Fruit fly (Drosophila melanogaster): Measurements from ENCODE around the gene Cpr67Fa1.
A peak's percentile ranks its signal among the peaks of the same experiment; 100 is the strongest.

The Cpr67Fa1 gene

dm6 chr3L:10913214-10913613 is 23.4 kb downstream of the Cpr67Fa1 start (continued):
- peak; percentile 30 for TF ChIP-seq CG31627 (GFP tag; optimal IDR thresholded peaks at IDR 0.05)
- TF ChIP-seq CG10631 (GFP tag; optimal IDR thresholded peaks at IDR 0.05) = peak; percentile 67
- no peak for TF ChIP-seq CG6854 (GFP tag; optimal IDR thresholded peaks at IDR 0.05)
- peak; percentile 71 for TF ChIP-seq net (GFP tag; optimal IDR thresholded peaks at IDR 0.05)
- TF ChIP-seq Ets96B (tag; optimal IDR thresholded peaks at IDR 0.05) = peak; percentile 59
- peak; percentile 90 for TF ChIP-seq eg (GFP tag; IDR thresholded peaks at IDR 0.05)
- no peak for TF ChIP-seq CG7368 (GFP tag; optimal IDR thresholded peaks at IDR 0.05)
- TF ChIP-seq fd85E (GFP tag; optimal IDR thresholded peaks at IDR 0.05) = no peak
- peak; percentile 41 for TF ChIP-seq CG8632 (GFP tag; optimal IDR thresholded peaks at IDR 0.05)
- peak; percentile 42 for TF ChIP-seq CG34406 (GFP tag; optimal IDR thresholded peaks at IDR 0.05)
- peak; percentile 72 for TF ChIP-seq CG11294 (GFP tag; IDR thresholded peaks at IDR 0.05)
- peak; percentile 85 for TF ChIP-seq Gug (GFP tag; IDR thresholded peaks at IDR 0.05)
- TF ChIP-seq CG11762 (GFP tag; optimal IDR thresholded peaks at IDR 0.05; ENCODE audit: insufficient read depth) = no peak
- TF ChIP-seq salr (GFP tag; optimal IDR thresholded peaks at IDR 0.05) = peak; percentile 12 to 51

dm6 chr3L:10917263-10917662 is 27.5 kb downstream of the Cpr67Fa1 start:
- TF ChIP-seq CG32006 (GFP tag; optimal IDR thresholded peaks at IDR 0.05) (no peak), ss (GFP tag; optimal IDR thresholded peaks at IDR 0.05) (no peak), fkh (GFP tag; optimal IDR thresholded peaks at IDR 0.05) (no peak), dac (GFP tag; optimal IDR thresholded peaks at IDR 0.05) (no peak), topi (GFP tag; optimal IDR thresholded peaks at IDR 0.05) (no peak), CG8119 (GFP tag; IDR thresholded peaks at IDR 0.05) (no peak), Gug (GFP tag; IDR thresholded peaks at IDR 0.05) (no peak), CG8632 (GFP tag; optimal IDR thresholded peaks at IDR 0.05) (no peak), CG11762 (GFP tag; optimal IDR thresholded peaks at IDR 0.05; ENCODE audit: insufficient read depth) (no peak), CG6854 (GFP tag; optimal IDR thresholded peaks at IDR 0.05) (no peak), CG6276 (GFP tag; optimal IDR thresholded peaks at IDR 0.05) (no peak), Sox102F (GFP tag; optimal IDR thresholded peaks at IDR 0.05) (no peak), spab (GFP tag; optimal IDR thresholded peaks at IDR 0.05) (no peak), Smox (GFP tag; optimal IDR thresholded peaks at IDR 0.05) (no peak), CG8319 (GFP tag; optimal IDR thresholded peaks at IDR 0.05) (no peak)

- TF ChIP-seq Smox (GFP tag; optimal IDR thresholded peaks at IDR 0.05) (no peak), Sox14 (GFP tag; optimal IDR thresholded peaks at IDR 0.05) (no peak), topi (GFP tag; optimal IDR thresholded peaks at IDR 0.05) (no peak), Ets21C (GFP tag; optimal IDR thresholded peaks at IDR 0.05) (no peak), Ets96B (tag; optimal IDR thresholded peaks at IDR 0.05) (no peak), ss (GFP tag; optimal IDR thresholded peaks at IDR 0.05) (peak in 1 of 2 experiments; percentile 93), esn (GFP tag; optimal IDR thresholded peaks at IDR 0.05) (no peak), spab (GFP tag; optimal IDR thresholded peaks at IDR 0.05) (no peak)
These were observed 28.7 kb downstream of the Cpr67Fa1 start for dm6 chr3L:10918454-10918853.

- no peak for TF ChIP-seq Smox (GFP tag; optimal IDR thresholded peaks at IDR 0.05)
- TF ChIP-seq CG6163 (GFP tag; IDR thresholded peaks at IDR 0.05) = no peak
- TF ChIP-seq spab (GFP tag; optimal IDR thresholded peaks at IDR 0.05) = peak; percentile 68
- peak; percentile 3 for TF ChIP-seq CG16779 (tag; optimal IDR thresholded peaks at IDR 0.05)
- no peak for TF ChIP-seq Sox14 (GFP tag; optimal IDR thresholded peaks at IDR 0.05)
- no peak for TF ChIP-seq svp (GFP tag)
- no peak for TF ChIP-seq Met (GFP tag; optimal IDR thresholded peaks at IDR 0.05)
- TF ChIP-seq CG8632 (GFP tag; optimal IDR thresholded peaks at IDR 0.05) = peak; percentile 31
- TF ChIP-seq lz (GFP tag; optimal IDR thresholded peaks at IDR 0.05) = no peak
- TF ChIP-seq CG15336 (GFP tag; IDR thresholded peaks at IDR 0.05) = peak; percentile 68
- no peak for TF ChIP-seq pdm3 (GFP tag; optimal IDR thresholded peaks at IDR 0.05)
- no peak for TF ChIP-seq eg (GFP tag; IDR thresholded peaks at IDR 0.05)
- TF ChIP-seq CG11902 (GFP tag; optimal IDR thresholded peaks at IDR 0.05) = no peak
- no peak for TF ChIP-seq Lpt (GFP tag; optimal IDR thresholded peaks at IDR 0.05)
- peak; percentile 21 for TF ChIP-seq CG1621 (tag; optimal IDR thresholded peaks at IDR 0.05)
- peak; percentile 76 for TF ChIP-seq CG32006 (GFP tag; optimal IDR thresholded peaks at IDR 0.05)
- TF ChIP-seq CG9139 (GFP tag; optimal IDR thresholded peaks at IDR 0.05) = no peak
- TF ChIP-seq Ets21C (GFP tag; optimal IDR thresholded peaks at IDR 0.05) = no peak
- TF ChIP-seq CG7368 (GFP tag; optimal IDR thresholded peaks at IDR 0.05) = no peak
- peak in 1 of 2 experiments; percentile 46 for TF ChIP-seq salr (GFP tag; optimal IDR thresholded peaks at IDR 0.05)
- TF ChIP-seq CG8119 (GFP tag; IDR thresholded peaks at IDR 0.05) = peak; percentile 76
- TF ChIP-seq vri (GFP tag; optimal IDR thresholded peaks at IDR 0.05) = no peak
- no peak for TF ChIP-seq esn (GFP tag; optimal IDR thresholded peaks at IDR 0.05)
- TF ChIP-seq Hr39 (GFP tag; optimal IDR thresholded peaks at IDR 0.05) = no peak
- no peak for TF ChIP-seq CG6854 (GFP tag; optimal IDR thresholded peaks at IDR 0.05)
- TF ChIP-seq fd85E (GFP tag; optimal IDR thresholded peaks at IDR 0.05) = no peak
- peak; percentile 86 for TF ChIP-seq Ets96B (tag; optimal IDR thresholded peaks at IDR 0.05)
- TF ChIP-seq topi (GFP tag; optimal IDR thresholded peaks at IDR 0.05) = no peak
- peak; percentile 77 for TF ChIP-seq CG10631 (GFP tag; optimal IDR thresholded peaks at IDR 0.05)
- TF ChIP-seq CG31627 (GFP tag; optimal IDR thresholded peaks at IDR 0.05) = no peak
- TF ChIP-seq fkh (GFP tag; optimal IDR thresholded peaks at IDR 0.05) = no peak
- TF ChIP-seq achi (GFP tag; optimal IDR thresholded peaks at IDR 0.05) = peak; percentile 49
- no peak for TF ChIP-seq cyc (GFP tag; optimal IDR thresholded peaks at IDR 0.05)
These were observed 33.2 kb downstream of the Cpr67Fa1 start for dm6 chr3L:10922973-10923372.

Data from whole organism, prepupa.